Worm (Caenorhabditis elegans): ENCODE measurements around the gene clec-174.

ce11 chrIV:3962584-3962983, 21.1 kb upstream of the clec-174 start, which contains the start of gene Y46C8AM.1:
- TF ChIP-seq skn-1 (tag; optimal IDR thresholded peaks at IDR 0.05) (no peak), zip-4 (GFP tag; optimal IDR thresholded peaks at IDR 0.05) (no peak), nhr-237 (tag; optimal IDR thresholded peaks at IDR 0.05) (no peak), nhr-76 (tag; optimal IDR thresholded peaks at IDR 0.05) (no peak), snpc-4 (tag; optimal IDR thresholded peaks at IDR 0.05) (no peak)

Measured in whole organism, L1 larva.